Worm (Caenorhabditis elegans): Measurements from ENCODE around the gene srt-38.

DNA sequence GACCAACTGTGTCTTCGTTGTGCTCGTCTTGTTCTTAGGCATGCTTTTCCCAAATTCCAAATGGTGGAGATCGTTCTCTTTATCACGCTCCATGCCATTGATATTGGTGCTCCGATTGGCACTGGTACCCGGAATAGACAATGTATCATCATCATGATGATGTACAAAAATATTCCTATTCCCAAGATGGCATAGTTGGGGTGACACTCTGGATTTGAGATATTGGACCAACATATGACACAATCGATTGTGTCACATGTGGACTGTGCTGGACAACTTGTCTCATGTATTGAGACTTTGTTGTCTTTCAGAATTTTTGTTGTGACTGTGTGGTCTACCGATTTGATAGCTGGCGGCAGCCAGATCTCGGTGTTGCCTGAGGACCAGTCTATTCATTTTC lies 33.1 kb upstream of the srt-38 start:
- TF ChIP-seq mdl-1 (tag; optimal IDR thresholded peaks at IDR 0.05) = no peak
- no peak for TF ChIP-seq snpc-4 (tag; optimal IDR thresholded peaks at IDR 0.05)
- no peak for TF ChIP-seq hlh-30 (tag; optimal IDR thresholded peaks at IDR 0.05; ENCODE audit: insufficient read depth)
- no peak for TF ChIP-seq nhr-28 (tag; optimal IDR thresholded peaks at IDR 0.05)
- no peak for TF ChIP-seq hif-1 (tag; optimal IDR thresholded peaks at IDR 0.05)
- no peak for TF ChIP-seq Y5F2A.4 (GFP tag; optimal IDR thresholded peaks at IDR 0.05)
- TF ChIP-seq lin-15B (tag; optimal IDR thresholded peaks at IDR 0.05) = no peak
- TF ChIP-seq fos-1 (tag; optimal IDR thresholded peaks at IDR 0.05) = no peak
